Worm (Caenorhabditis elegans): ENCODE results near the gene Y37E11B.1.
A peak's percentile ranks its signal among the peaks of the same experiment; 100 is the strongest.

Y37E11B.1 gene

DNA sequence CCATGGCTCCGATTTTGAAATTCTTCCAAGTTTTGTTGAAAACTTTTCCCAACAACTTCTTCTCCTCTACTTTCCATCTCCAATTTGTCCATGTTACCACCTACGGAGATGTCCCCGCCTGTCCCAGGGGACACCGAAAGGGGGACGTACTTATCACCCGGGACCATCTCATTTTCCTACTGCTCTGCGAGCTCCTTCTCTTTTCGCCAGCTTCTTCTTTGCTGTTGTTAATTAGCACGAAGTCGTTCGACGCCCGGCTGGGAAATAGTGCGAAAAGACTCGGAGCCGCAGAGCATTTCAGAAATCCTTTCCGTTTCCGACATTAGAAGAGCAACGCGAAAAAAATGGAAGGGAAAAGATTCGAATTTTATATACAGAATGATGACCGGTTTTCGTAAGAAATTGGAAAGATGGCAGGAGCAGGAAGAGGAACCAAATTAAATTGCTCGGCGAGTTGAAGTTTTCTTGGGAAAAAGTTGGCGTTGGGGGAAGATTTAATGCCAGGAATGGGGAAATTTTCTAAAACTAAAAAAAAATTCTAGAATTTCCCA is 42.5 kb downstream of the Y37E11B.1 start:
- TF ChIP-seq aly-2 (tag; optimal IDR thresholded peaks at IDR 0.05) (no peak), fkh-2 (tag; optimal IDR thresholded peaks at IDR 0.05) (no peak), skn-1 (tag; optimal IDR thresholded peaks at IDR 0.05) (no peak), nhr-11 (tag; optimal IDR thresholded peaks at IDR 0.05) (no peak), egl-27 (tag; optimal IDR thresholded peaks at IDR 0.05) (no peak), tbx-2 (tag; optimal IDR thresholded peaks at IDR 0.05) (no peak), lin-39 (tag; optimal IDR thresholded peaks at IDR 0.05) (no peak), ceh-82 (tag; optimal IDR thresholded peaks at IDR 0.05) (no peak), fkh-10 (GFP tag; optimal IDR thresholded peaks at IDR 0.05) (no peak), eor-1 (tag; optimal IDR thresholded peaks at IDR 0.05) (no peak), nhr-25 (tag; optimal IDR thresholded peaks at IDR 0.05) (no peak), unc-39 (tag; optimal IDR thresholded peaks at IDR 0.05) (no peak), fos-1 (tag; optimal IDR thresholded peaks at IDR 0.05) (no peak), elt-3 (tag; optimal IDR thresholded peaks at IDR 0.05) (no peak), nhr-237 (tag; optimal IDR thresholded peaks at IDR 0.05) (no peak), ceh-9 (tag; optimal IDR thresholded peaks at IDR 0.05) (no peak), egl-5 (tag; optimal IDR thresholded peaks at IDR 0.05) (no peak)

DNA sequence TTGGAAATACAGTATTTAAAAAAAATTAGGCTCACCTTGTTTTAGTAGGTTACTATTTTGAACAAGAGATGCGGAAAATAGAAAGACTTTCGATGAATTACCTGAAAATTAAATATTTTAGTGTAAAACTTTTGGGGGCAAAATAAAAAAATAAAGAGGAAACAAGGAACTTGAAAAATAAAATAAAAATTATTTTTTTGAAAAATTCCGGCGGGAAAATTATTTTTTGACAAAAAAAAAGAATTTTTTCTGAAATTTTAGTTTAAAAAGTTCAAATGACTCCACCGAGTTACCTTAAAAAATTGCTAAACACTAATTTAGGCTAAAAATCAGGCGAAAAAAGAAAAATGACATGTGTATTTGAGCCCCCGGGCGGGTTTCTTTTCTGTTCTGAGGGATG is 45.2 kb downstream of the Y37E11B.1 start, which contains the start of the genes cha-1 and unc-17:
TSS of gene cha-1 (minus strand) at position 101 of the 400 bp plus-strand sequence.
TSS of gene unc-17 (minus strand) at position 103 of the 400 bp plus-strand sequence.
- TF ChIP-seq skn-1 (tag; optimal IDR thresholded peaks at IDR 0.05): no peak
- no peak for TF ChIP-seq nhr-23 (tag; optimal IDR thresholded peaks at IDR 0.05)
- no peak for TF ChIP-seq nhr-11 (tag; optimal IDR thresholded peaks at IDR 0.05)
- no peak for TF ChIP-seq egl-5 (tag; optimal IDR thresholded peaks at IDR 0.05)
- no peak for TF ChIP-seq egl-27 (tag; optimal IDR thresholded peaks at IDR 0.05)
- TF ChIP-seq ama-1 (optimal IDR thresholded peaks at IDR 0.05): no peak
- TF ChIP-seq nhr-77 (tag; optimal IDR thresholded peaks at IDR 0.05): no peak
- no peak for TF ChIP-seq R02D3.7 (tag; optimal IDR thresholded peaks at IDR 0.05)
- no peak for TF ChIP-seq hmg-11 (tag; optimal IDR thresholded peaks at IDR 0.05)
- TF ChIP-seq ztf-4 (tag; optimal IDR thresholded peaks at IDR 0.05): no peak
- TF ChIP-seq mdl-1 (tag; optimal IDR thresholded peaks at IDR 0.05): no peak
- TF ChIP-seq ceh-82 (tag; optimal IDR thresholded peaks at IDR 0.05): no peak
- TF ChIP-seq fkh-2 (tag; optimal IDR thresholded peaks at IDR 0.05): no peak

DNA sequence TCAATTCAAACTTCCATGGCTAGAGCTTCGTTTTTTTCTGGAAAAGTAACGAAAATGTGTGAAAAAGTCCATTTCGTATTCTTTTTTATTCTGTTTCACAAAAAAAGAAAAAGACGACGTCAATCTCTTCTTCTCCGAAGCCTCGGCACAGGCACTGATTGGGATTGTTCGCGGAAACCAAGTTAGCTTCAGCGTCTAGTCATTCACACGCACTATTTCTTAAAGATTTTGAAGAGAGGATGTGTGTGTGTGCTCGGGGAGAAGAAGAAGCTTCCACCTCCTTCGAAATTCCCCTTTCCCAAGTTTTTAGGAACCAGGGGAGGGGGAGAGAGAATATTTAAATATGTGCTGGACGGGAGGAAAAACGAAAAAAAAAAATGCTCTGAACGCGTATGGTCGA is 47.0 kb downstream of the Y37E11B.1 start:
- TF ChIP-seq nfya-1 (tag; optimal IDR thresholded peaks at IDR 0.05; ENCODE audit: insufficient read depth) (peak; percentile 25), elt-1 (tag; optimal IDR thresholded peaks at IDR 0.05) (no peak), nhr-25 (tag; optimal IDR thresholded peaks at IDR 0.05) (no peak), fkh-10 (GFP tag; optimal IDR thresholded peaks at IDR 0.05) (peak; percentile 84)

DNA sequence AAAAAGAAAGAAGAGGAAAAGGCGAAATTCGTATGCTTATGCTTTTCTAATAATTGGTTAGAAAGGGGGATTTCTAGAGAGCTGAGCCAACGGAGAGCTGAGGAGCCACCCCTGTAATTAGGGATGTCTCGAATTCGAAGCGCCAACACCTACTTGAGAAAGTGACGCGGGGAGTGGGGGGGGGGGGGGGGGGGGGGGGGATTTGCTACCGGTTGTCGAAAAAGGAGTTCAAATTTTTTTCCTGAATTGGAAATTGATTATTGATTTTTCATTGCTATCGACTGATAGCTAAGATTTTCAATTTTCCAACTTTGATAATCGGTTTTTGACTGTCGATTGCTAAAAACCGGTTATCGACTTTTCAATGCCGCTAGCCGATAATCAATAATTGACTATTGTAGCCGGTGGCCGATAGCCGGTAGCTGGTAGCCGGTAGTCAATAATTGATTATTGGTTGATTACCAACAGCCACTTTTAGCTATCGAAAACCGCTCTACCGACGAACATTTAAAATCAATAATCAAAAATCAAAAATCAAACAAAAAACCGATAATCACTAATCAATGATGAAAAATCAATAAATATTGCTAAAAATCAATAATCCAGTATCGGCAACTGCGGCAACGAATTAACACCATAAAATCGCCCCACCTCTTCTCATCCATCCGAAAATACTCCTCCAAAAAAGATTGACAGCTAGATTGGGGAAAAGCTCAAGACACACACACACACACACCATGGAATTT is 49.6 kb downstream of the Y37E11B.1 start:
- TF ChIP-seq ceh-28 (tag; optimal IDR thresholded peaks at IDR 0.05): peak; percentile 81
- no peak for TF ChIP-seq lin-39 (tag; optimal IDR thresholded peaks at IDR 0.05)

All from whole organism, L3 larva.